Fruit fly (Drosophila melanogaster) whole organism, embryonic: ENCODE results near the gene CG16956.

Source experiments
- Antp ChIP-seq: fragments of 200-800 bp; sonication (Bioruptor generic); optimal IDR thresholded peaks from 3 replicates; lab custom pipeline; 2016; ENCODE audit warnings: missing biosample characterization, missing genetic modification characterization
- Awh ChIP-seq: fragments of 200-800 bp; sonication (Bioruptor generic); IDR thresholded peaks from 2 replicates; pipeline ENCODE4, ENCODE4 v1.3.6; 2022; ENCODE audit warnings: missing biosample characterization, missing genetic modification characterization
- Bdp1 ChIP-seq: fragments of 200-800 bp; sonication (Bioruptor generic); optimal IDR thresholded peaks from 3 replicates; lab custom pipeline; 2016; ENCODE audit warnings: missing biosample characterization, missing genetic modification characterization
- Bgb ChIP-seq: fragments of 200-800 bp; sonication (Bioruptor generic); IDR thresholded peaks from 2 replicates; pipeline ENCODE4 v1.3.6; 2022; ENCODE audit warnings: missing biosample characterization, missing genetic modification characterization; ENCODE audit not compliant: partially characterized antibody
- CG11504 ChIP-seq: fragments of 200-800 bp; sonication (Bioruptor generic); optimal IDR thresholded peaks from 3 replicates; lab custom pipeline; 2019; ENCODE audit warnings: missing biosample characterization, mild to moderate bottlenecking, missing genetic modification characterization, moderate library complexity
- CG14965 ChIP-seq: fragments of 200-800 bp; sonication (Bioruptor generic); optimal IDR thresholded peaks from 2 replicates; lab custom pipeline; 2016; ENCODE audit warnings: missing biosample characterization, missing genetic modification characterization, borderline replicate concordance
- CG15479 ChIP-seq: fragments of 200-800 bp; sonication (Bioruptor generic); optimal IDR thresholded peaks from 3 replicates; lab custom pipeline; 2019; ENCODE audit warnings: missing biosample characterization, mild to moderate bottlenecking, missing genetic modification characterization, moderate library complexity
- CG15696 ChIP-seq: fragments of 200-800 bp; sonication (Bioruptor generic); optimal IDR thresholded peaks from 2 replicates; lab custom pipeline; 2019; ENCODE audit warnings: missing biosample characterization, mild to moderate bottlenecking, missing genetic modification characterization, moderate library complexity
- CG1602 ChIP-seq: fragments of 200-800 bp; sonication (Bioruptor generic); optimal IDR thresholded peaks from 3 replicates; lab custom pipeline; 2016; ENCODE audit warnings: missing biosample characterization, missing genetic modification characterization
- CG17359 ChIP-seq: fragments of 200-800 bp; sonication (Bioruptor generic); optimal IDR thresholded peaks from 3 replicates; lab custom pipeline; 2018; ENCODE audit warnings: missing biosample characterization, mild to moderate bottlenecking, missing genetic modification characterization, moderate library complexity
- CG17361 ChIP-seq: fragments of 200-800 bp; sonication (Bioruptor generic); IDR thresholded peaks from 3 replicates; pipeline ENCODE4 v1.3.6; 2022; ENCODE audit warnings: missing biosample characterization, missing genetic modification characterization
- CG17829 ChIP-seq: fragments of 200-800 bp; optimal IDR thresholded peaks from 2 replicates; lab custom pipeline; 2019; ENCODE audit warnings: missing biosample characterization, mild to moderate bottlenecking, missing genetic modification characterization, moderate library complexity
- CG18262 ChIP-seq: fragments of 200-800 bp; optimal IDR thresholded peaks from 3 replicates; lab custom pipeline; 2019; ENCODE audit warnings: missing biosample characterization, mild to moderate bottlenecking, missing genetic modification characterization, moderate library complexity
- CG2120 ChIP-seq: fragments of 200-800 bp; sonication (Bioruptor generic); optimal IDR thresholded peaks from 3 replicates; lab custom pipeline; 2016; ENCODE audit warnings: missing biosample characterization, missing genetic modification characterization
- CG30403 ChIP-seq: fragments of 200-800 bp; sonication (Bioruptor generic); optimal IDR thresholded peaks from 3 replicates; lab custom pipeline; 2016; ENCODE audit warnings: missing biosample characterization, missing genetic modification characterization
- CG32532 ChIP-seq: fragments of 200-800 bp; sonication (Bioruptor generic); IDR thresholded peaks from 2 replicates; pipeline ENCODE4 v1.3.6; 2022; ENCODE audit warnings: missing biosample characterization, missing genetic modification characterization
- CG4730 ChIP-seq: fragments of 200-800 bp; sonication (Bioruptor generic); IDR thresholded peaks from 2 replicates; pipeline ENCODE4 v1.3.6; 2022; ENCODE audit warnings: missing biosample characterization, missing genetic modification characterization
- CG5180 ChIP-seq: fragments of 200-800 bp; sonication (Bioruptor generic); optimal IDR thresholded peaks from 3 replicates; lab custom pipeline; 2017; ENCODE audit warnings: missing biosample characterization, missing genetic modification characterization, mild to moderate bottlenecking, moderate library complexity, missing genetic modification reagents
- CG7786 ChIP-seq: fragments of 200-800 bp; sonication (Bioruptor generic); optimal IDR thresholded peaks from 2 replicates; lab custom pipeline; 2016; ENCODE audit warnings: missing biosample characterization, missing genetic modification characterization
- CG7963 ChIP-seq: fragments of 200-800 bp; sonication (Bioruptor generic); IDR thresholded peaks from 3 replicates; pipeline ENCODE4 v1.3.6; 2022; ENCODE audit warnings: missing biosample characterization, missing genetic modification characterization; ENCODE audit not compliant: partially characterized antibody
- CG8290 ChIP-seq, 3 experiments: fragments of 200-800 bp; sonication (Bioruptor generic); optimal IDR thresholded peaks; 2 replicates each; lab custom pipeline; 2016 to 2019; ENCODE audit warnings: missing biosample characterization in 3 of 3, missing genetic modification characterization in 3 of 3, mild to moderate bottlenecking in 2 of 3, moderate library complexity in 1 of 3
- CHES-1-like ChIP-seq: fragments of 200-800 bp; sonication (Bioruptor generic); optimal IDR thresholded peaks from 2 replicates; lab custom pipeline; 2016; ENCODE audit warnings: missing biosample characterization, missing genetic modification characterization
- CkIIα-i1 ChIP-seq: fragments of 200-800 bp; sonication (Bioruptor generic); IDR thresholded peaks from 2 replicates; pipeline ENCODE4 v1.3.6; 2022; ENCODE audit warnings: missing biosample characterization, missing genetic modification characterization
- Dbx ChIP-seq: fragments of 200-800 bp; sonication (Bioruptor generic); IDR thresholded peaks from 3 replicates; pipeline ENCODE4 v1.3.6; 2022; ENCODE audit warnings: missing biosample characterization, missing genetic modification characterization
- Dp ChIP-seq: fragments of 200-800 bp; sonication (Bioruptor generic); optimal IDR thresholded peaks from 2 replicates; lab custom pipeline; 2018; ENCODE audit warnings: missing biosample characterization, mild to moderate bottlenecking, missing genetic modification characterization, moderate library complexity
- E2f1 ChIP-seq: fragments of 200-800 bp; sonication (Bioruptor generic); IDR thresholded peaks from 2 replicates; pipeline ENCODE4 v1.3.6; 2022; ENCODE audit warnings: missing biosample characterization, missing genetic modification characterization
- Gug ChIP-seq: fragments of 200-800 bp; sonication (Bioruptor generic); IDR thresholded peaks from 4 replicates; pipeline ENCODE4 v1.3.6; 2022; ENCODE audit warnings: missing biosample characterization, missing genetic modification characterization
- NK7.1 ChIP-seq: fragments of 200-800 bp; sonication (Bioruptor generic); optimal IDR thresholded peaks from 3 replicates; lab custom pipeline; 2016; ENCODE audit warnings: missing biosample characterization, missing genetic modification characterization
- Pdp1 ChIP-seq, 2 experiments: fragments of 200-800 bp; sonication (Bioruptor generic); optimal IDR thresholded peaks; 3 replicates each; lab custom pipeline; 2016; ENCODE audit warnings: missing biosample characterization in 2 of 2, missing genetic modification characterization in 2 of 2, mild to moderate bottlenecking in 1 of 2, moderate library complexity in 1 of 2
- amos ChIP-seq: fragments of 200-800 bp; sonication (Bioruptor generic); IDR thresholded peaks from 2 replicates; pipeline ENCODE4 v1.3.6; 2022; ENCODE audit warnings: missing biosample characterization, missing genetic modification characterization; ENCODE audit not compliant: partially characterized antibody
- ato ChIP-seq: fragments of 200-800 bp; sonication (Bioruptor generic); IDR thresholded peaks from 2 replicates; pipeline ENCODE4 v1.3.6; 2022; ENCODE audit warnings: missing biosample characterization, missing genetic modification characterization; ENCODE audit not compliant: partially characterized antibody
- cad ChIP-seq: fragments of >200 bp; optimal IDR thresholded peaks from 2 replicates; lab custom pipeline; 2017; ENCODE audit warnings: missing biosample characterization, missing genetic modification characterization
- ems ChIP-seq: fragments of 200-800 bp; sonication (Bioruptor generic); optimal IDR thresholded peaks from 3 replicates; lab custom pipeline; 2016; ENCODE audit warnings: missing biosample characterization, missing genetic modification characterization
- exex ChIP-seq: fragments of 200-800 bp; sonication (Bioruptor generic); optimal IDR thresholded peaks from 4 replicates; lab custom pipeline; 2018; ENCODE audit warnings: missing biosample characterization, mild to moderate bottlenecking, missing genetic modification characterization, moderate library complexity
- gem ChIP-seq: fragments of 200-800 bp; sonication (Bioruptor generic); optimal IDR thresholded peaks from 2 replicates; lab custom pipeline; 2019; ENCODE audit warnings: missing biosample characterization, mild to moderate bottlenecking, missing genetic modification characterization, moderate library complexity
- h ChIP-seq: fragments of >200 bp; optimal IDR thresholded peaks from 2 replicates; lab custom pipeline; 2017
- lbe ChIP-seq: fragments of 200-800 bp; sonication (Bioruptor generic); optimal IDR thresholded peaks from 2 replicates; lab custom pipeline; 2016; ENCODE audit warnings: missing biosample characterization, mild to moderate bottlenecking, missing genetic modification characterization
- lov ChIP-seq, 2 experiments: fragments of 200-800 bp in 1 of 2; fragments of >200 bp in 1 of 2; sonication (Bioruptor generic) in 1 of 2; IDR thresholded peaks in 1 of 2; optimal IDR thresholded peaks in 1 of 2; 2 replicates in 1 of 2; 3 replicates in 1 of 2; pipeline versions ENCODE4 v1.3.6 to Lab custom; 2017 to 2022; ENCODE audit warnings: missing biosample characterization in 1 of 2, missing genetic modification characterization in 1 of 2
- luna ChIP-seq: fragments of 200-800 bp; sonication (Bioruptor generic); optimal IDR thresholded peaks from 2 replicates; lab custom pipeline; 2016; ENCODE audit warnings: missing biosample characterization, missing genetic modification characterization
- mam ChIP-seq: fragments of 200-800 bp; sonication (Bioruptor generic); optimal IDR thresholded peaks from 3 replicates; lab custom pipeline; 2016; ENCODE audit warnings: missing biosample characterization, missing genetic modification characterization
- mld ChIP-seq: fragments of 200-800 bp; sonication (Bioruptor generic); IDR thresholded peaks from 3 replicates; pipeline ENCODE4 v1.3.6; 2022; ENCODE audit warnings: missing biosample characterization, missing genetic modification characterization; ENCODE audit not compliant: partially characterized antibody
- org-1 ChIP-seq: fragments of 200-800 bp; sonication (Bioruptor generic); optimal IDR thresholded peaks from 2 replicates; lab custom pipeline; 2017; ENCODE audit warnings: missing biosample characterization, missing genetic modification characterization
- pnt ChIP-seq: fragments of 200-800 bp; sonication (Bioruptor generic); optimal IDR thresholded peaks from 3 replicates; lab custom pipeline; 2016; ENCODE audit warnings: missing biosample characterization, missing genetic modification characterization
- seq ChIP-seq: fragments of 200-800 bp; sonication (Bioruptor generic); IDR thresholded peaks from 2 replicates; pipeline ENCODE4 v1.3.6; 2022; ENCODE audit warnings: missing biosample characterization, missing genetic modification characterization
- stwl ChIP-seq: fragments of 200-800 bp; sonication (Bioruptor generic); optimal IDR thresholded peaks from 3 replicates; lab custom pipeline; 2018; ENCODE audit warnings: missing biosample characterization, mild to moderate bottlenecking, missing genetic modification characterization, moderate library complexity
- tap ChIP-seq: fragments of 200-800 bp; optimal IDR thresholded peaks from 3 replicates; lab custom pipeline; 2019; ENCODE audit warnings: missing biosample characterization, mild to moderate bottlenecking, missing genetic modification characterization, moderate library complexity
- tin ChIP-seq: fragments of 200-800 bp; sonication (Bioruptor generic); optimal IDR thresholded peaks from 3 replicates; lab custom pipeline; 2016; ENCODE audit warnings: missing biosample characterization, missing genetic modification characterization
- twi ChIP-seq: fragments of 200-800 bp; optimal IDR thresholded peaks from 2 replicates; lab custom pipeline; 2019; ENCODE audit warnings: missing biosample characterization, mild to moderate bottlenecking, missing genetic modification characterization, moderate library complexity
- wek ChIP-seq: fragments of 200-800 bp; sonication (Bioruptor generic); optimal IDR thresholded peaks from 3 replicates; lab custom pipeline; 2018; ENCODE audit warnings: missing biosample characterization, mild to moderate bottlenecking, missing genetic modification characterization, moderate library complexity
- z ChIP-seq: fragments of 200-800 bp; sonication (Bioruptor generic); IDR thresholded peaks from 3 replicates; pipeline ENCODE4 v1.3.6; 2022; ENCODE audit warnings: missing biosample characterization, missing genetic modification characterization

The CG16956 gene

dm6 chr2L:13398614-13399161 is 15.7 kb downstream of the CG16956 start, which contains the start of the genes CG10859 and CG7110 (continued):
- TF ChIP-seq E2f1 (GFP tag; lab: Robert Waterston, UW) (no peak), mld (GFP tag; lab: Robert Waterston, UW) (no peak), CG1602 (no peak), CG14965 (GFP tag; lab: Kevin White, UChicago) (no peak), CG15696 (tag; lab: Kevin White, UChicago) (no peak), Bdp1 (GFP tag; lab: Kevin White, UChicago) (no peak), CG4730 (GFP tag; lab: Robert Waterston, UW) (no peak), exex (tag; lab: Kevin White, UChicago) (no peak), amos (GFP tag; lab: Robert Waterston, UW) (peak; percentile 30; the same call in 1 of the 2 replicates), gem (tag; lab: Kevin White, UChicago) (peak; percentile 25), ato (GFP tag; lab: Robert Waterston, UW) (no peak), CG7963 (GFP tag; lab: Robert Waterston, UW) (no peak), wek (GFP tag; lab: Kevin White, UChicago) (peak; percentile 88), Bgb (GFP tag; lab: Robert Waterston, UW) (peak; percentile 29; the same call in 1 of the 2 replicates), CG8290 (GFP tag; optimal IDR thresholded peaks at IDR 0.05; lab: Kevin White, UChicago) (no peak), CG8290 (tag; optimal IDR thresholded peaks at IDR 0.05; lab: Kevin White, UChicago) (peak in 1 of 2 experiments; percentile 76), CG30403 (GFP tag; lab: Kevin White, UChicago) (no peak), NK7.1 (no peak), CG17359 (tag; lab: Kevin White, UChicago) (peak; percentile 34), seq (GFP tag; lab: Robert Waterston, UW) (no peak), stwl (tag; lab: Kevin White, UChicago) (peak; percentile 87), mam (GFP tag; lab: Kevin White, UChicago) (no peak), CG32532 (GFP tag; lab: Robert Waterston, UW) (peak; percentile 55; the same call in 1 of the 2 replicates), Antp (no peak), lbe (GFP tag; lab: Kevin White, UChicago) (no peak), luna (GFP tag; lab: Kevin White, UChicago) (no peak), CHES-1-like (GFP tag; lab: Kevin White, UChicago) (no peak), CG18262 (tag; lab: Kevin White, UChicago) (peak; percentile 32), CG7786 (GFP tag; lab: Kevin White, UChicago) (no peak), org-1 (GFP tag; lab: Kevin White, UChicago) (no peak), Dp (peak; percentile 81), CkIIα-i1 (no peak), h (lab: Kevin White, UChicago) (no peak), CG11504 (peak; percentile 48), Awh (no peak), z (GFP tag; lab: Robert Waterston, UW) (no peak), tin (peak; percentile 11), ems (GFP tag; lab: Kevin White, UChicago) (no peak), CG17361 (GFP tag; lab: Robert Waterston, UW) (peak; percentile 38; the same call in 2 of the 3 replicates), CG17829 (tag; lab: Kevin White, UChicago) (peak; percentile 48), Pdp1 (GFP tag; optimal IDR thresholded peaks at IDR 0.05; lab: Kevin White, UChicago) (peak in 1 of 2 experiments; percentile 27), pnt (GFP tag; lab: Kevin White, UChicago) (no peak), CG2120 (GFP tag; lab: Kevin White, UChicago) (no peak), lov (optimal IDR thresholded peaks at IDR 0.05; lab: Kevin White, UChicago) (no peak), lov (GFP tag; IDR thresholded peaks at IDR 0.05; lab: Robert Waterston, UW) (no peak), cad (no peak), tap (peak; percentile 28), twi (tag; lab: Kevin White, UChicago) (peak; percentile 33), Gug (GFP tag; lab: Robert Waterston, UW) (no peak), CG5180 (GFP tag; lab: Kevin White, UChicago) (no peak), Dbx (GFP tag; lab: Robert Waterston, UW) (no peak), CG15479 (GFP tag; lab: Kevin White, UChicago) (no peak)
